Worm (Caenorhabditis elegans): Measurements from ENCODE around the gene ilcr-2.

Gene ilcr-2

ce11 chrII:5463692-5464300 is 11.2 kb upstream of the ilcr-2 start (continued):
- TF ChIP-seq unc-62 (GFP tag; optimal IDR thresholded peaks at IDR 0.05 in 1 of 2) (peak in 1 of 2 experiments; percentile 56), unc-62 (tag; optimal IDR thresholded peaks at IDR 0.05) (no peak), zag-1 (tag; optimal IDR thresholded peaks at IDR 0.05) (no peak), cey-2 (tag; optimal IDR thresholded peaks at IDR 0.05; ENCODE audit: borderline replicate concordance, insufficient read depth) (no peak)

DNA sequence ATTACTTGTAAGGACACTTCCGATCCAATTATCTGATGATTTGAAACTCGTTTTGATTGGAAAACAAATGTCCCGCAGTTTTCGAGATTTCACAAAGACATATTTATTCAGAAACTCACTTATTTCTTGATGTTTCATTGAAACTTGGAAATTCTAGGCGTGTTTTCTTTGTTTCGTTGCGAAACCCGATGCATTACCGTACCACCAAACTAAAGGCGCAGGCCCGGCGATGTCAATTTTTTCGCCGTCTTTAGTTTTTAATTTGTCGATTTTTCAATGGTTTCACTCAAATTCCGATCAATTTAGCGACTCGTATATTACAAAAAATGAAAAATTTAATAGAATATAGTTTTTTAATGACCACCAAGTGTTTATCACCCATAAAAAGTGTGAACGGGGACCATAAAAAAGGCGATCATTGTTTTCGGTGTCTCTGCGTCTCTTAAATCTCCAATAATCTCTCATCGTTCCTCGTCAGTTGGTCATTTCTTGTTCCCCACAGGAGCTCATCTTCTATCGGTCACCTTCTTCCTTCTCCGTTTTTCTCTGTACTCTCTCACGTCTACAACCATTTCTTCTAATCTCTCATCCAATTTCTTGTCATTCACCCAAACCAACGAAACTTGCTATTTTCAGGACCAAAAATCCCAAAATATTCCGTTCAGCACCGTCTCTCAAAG is 9.2 kb upstream of the ilcr-2 start, which contains the start of gene clr-1:
Gene clr-1 (plus strand): TSS at position 630 of the 680 bp plus-strand sequence.
- no peak for TF ChIP-seq F37D6.2 (tag; optimal IDR thresholded peaks at IDR 0.05)
- TF ChIP-seq php-3 (GFP tag; IDR thresholded peaks at IDR 0.05), result 0 out of 2 replicates have a peak, but pooled peaks have one; percentile 32
- peak in 1 of 2 experiments; percentile 29 for TF ChIP-seq unc-62 (GFP tag; optimal IDR thresholded peaks at IDR 0.05 in 1 of 2)
- no peak for TF ChIP-seq unc-62 (tag; optimal IDR thresholded peaks at IDR 0.05)
- TF ChIP-seq daf-19 (GFP tag; conservative IDR thresholded peaks at IDR 0.05), result 0 out of 2 replicates have a peak, but pooled peaks have one; percentile 36
- peak; percentile 33; the same call in 1 of the 2 replicates for TF ChIP-seq lin-38 (GFP tag; IDR thresholded peaks at IDR 0.05)

DNA sequence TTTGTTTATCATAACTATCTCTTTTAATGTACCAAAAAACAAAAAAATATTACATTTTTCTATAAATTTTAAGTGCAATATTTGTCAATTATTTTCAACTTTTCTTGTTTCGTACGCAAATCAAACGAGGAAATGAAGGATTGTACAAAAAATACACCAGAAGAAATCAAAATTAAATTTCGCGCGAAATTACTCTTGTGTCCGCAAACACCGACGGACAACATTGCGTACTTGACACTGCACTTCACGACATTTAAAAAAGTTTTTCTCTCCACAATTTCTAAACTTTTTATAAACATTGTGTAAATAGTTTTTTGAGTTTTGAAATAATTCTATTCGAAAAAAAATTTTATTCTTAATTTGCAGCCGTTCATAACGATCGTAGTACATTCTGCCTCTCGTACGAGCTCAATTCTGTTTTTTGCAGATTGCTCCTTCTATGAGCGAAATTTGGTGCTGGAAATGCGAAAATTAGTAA is 1.1 kb upstream of the ilcr-2 start, which contains the start of gene mrps-16:
Gene mrps-16 (plus strand): TSS at position 428 of the 478 bp plus-strand sequence.
- TF ChIP-seq daf-19 (GFP tag; conservative IDR thresholded peaks at IDR 0.05), result 0 out of 2 replicates have a peak, but pooled peaks have one; percentile 48
- TF ChIP-seq daf-16 (GFP tag; optimal IDR thresholded peaks at IDR 0.05), result no peak
- TF ChIP-seq daf-16 (tag; optimal IDR thresholded peaks at IDR 0.05), result peak; percentile 31
- TF ChIP-seq nhr-76 (tag; optimal IDR thresholded peaks at IDR 0.05), result no peak
- TF ChIP-seq lin-38 (GFP tag; IDR thresholded peaks at IDR 0.05), result peak; percentile 65
- TF ChIP-seq unc-62 (GFP tag; optimal IDR thresholded peaks at IDR 0.05 in 1 of 2), result peak in 1 of 2 experiments; percentile 24
- no peak for TF ChIP-seq unc-62 (tag; optimal IDR thresholded peaks at IDR 0.05)
- TF ChIP-seq rbr-2 (tag; optimal IDR thresholded peaks at IDR 0.05), result peak; percentile 42
- TF ChIP-seq aha-1 (tag), result peak; percentile 89
- peak; percentile 68 for TF ChIP-seq dve-1 (tag; optimal IDR thresholded peaks at IDR 0.05; ENCODE audit: insufficient read depth)
- TF ChIP-seq ceh-28 (tag; optimal IDR thresholded peaks at IDR 0.05), result no peak
- peak; percentile 30 for TF ChIP-seq nhr-6 (tag; optimal IDR thresholded peaks at IDR 0.05)
- TF ChIP-seq dpl-1 (GFP tag; optimal IDR thresholded peaks at IDR 0.05), result peak; percentile 96
- TF ChIP-seq ztf-11 (tag; optimal IDR thresholded peaks at IDR 0.05), result no peak
- peak; percentile 25 for TF ChIP-seq nhr-28 (tag; optimal IDR thresholded peaks at IDR 0.05)
- TF ChIP-seq mes-2 (tag; optimal IDR thresholded peaks at IDR 0.05; ENCODE audit: poor library complexity, severe bottlenecking), result peak; percentile 72
- no peak for TF ChIP-seq attf-4 (tag; optimal IDR thresholded peaks at IDR 0.05)
- TF ChIP-seq lsy-2 (tag; optimal IDR thresholded peaks at IDR 0.05), result peak in 1 of 2 experiments; percentile 82
- peak; percentile 38 for TF ChIP-seq mep-1 (tag; optimal IDR thresholded peaks at IDR 0.05)
- no peak for TF ChIP-seq ztf-7 (tag; optimal IDR thresholded peaks at IDR 0.05)
- TF ChIP-seq nhr-48 (tag; optimal IDR thresholded peaks at IDR 0.05), result no peak
- peak; percentile 44 for TF ChIP-seq hlh-30 (tag; optimal IDR thresholded peaks at IDR 0.05; ENCODE audit: insufficient read depth)
- peak; percentile 7 for TF ChIP-seq nhr-25 (tag; optimal IDR thresholded peaks at IDR 0.05; ENCODE audit: borderline replicate concordance, insufficient read depth)

ce11 chrII:5478318-5478717 is 3.3 kb downstream of the ilcr-2 start, which contains the start of gene F56D1.1:
Gene F56D1.1, plus strand, starts transcription at chrII:5478618.
- TF ChIP-seq set-16 (GFP tag; IDR thresholded peaks at IDR 0.05) (no peak), madf-9 (GFP tag; conservative IDR thresholded peaks at IDR 0.05) (no peak), mdt-29 (GFP tag; IDR thresholded peaks at IDR 0.05) (no peak), cey-2 (tag; optimal IDR thresholded peaks at IDR 0.05; ENCODE audit: borderline replicate concordance, insufficient read depth) (no peak), ceh-32 (tag; optimal IDR thresholded peaks at IDR 0.05; ENCODE audit: poor library complexity) (no peak), dve-1 (tag; optimal IDR thresholded peaks at IDR 0.05; ENCODE audit: insufficient read depth) (no peak), unc-130 (GFP tag; optimal IDR thresholded peaks at IDR 0.05) (no peak), mxl-3 (GFP tag; optimal IDR thresholded peaks at IDR 0.05) (no peak), ceh-20 (GFP tag; IDR thresholded peaks at IDR 0.05) (no peak), madf-5 (GFP tag; IDR thresholded peaks at IDR 0.05) (no peak), nhr-41 (GFP tag; IDR thresholded peaks at IDR 0.05) (no peak), nhr-28 (tag; optimal IDR thresholded peaks at IDR 0.05) (no peak), hmg-1.1 (GFP tag; IDR thresholded peaks at IDR 0.05) (no peak), vab-7 (GFP tag; IDR thresholded peaks at IDR 0.05) (no peak), dmd-6 (GFP tag; IDR thresholded peaks at IDR 0.05) (no peak), F37D6.2 (tag; optimal IDR thresholded peaks at IDR 0.05) (no peak), daf-8 (GFP tag; IDR thresholded peaks at IDR 0.05) (no peak)
